Worm (Caenorhabditis elegans): Measurements from ENCODE around the gene snn-1.

DNA sequence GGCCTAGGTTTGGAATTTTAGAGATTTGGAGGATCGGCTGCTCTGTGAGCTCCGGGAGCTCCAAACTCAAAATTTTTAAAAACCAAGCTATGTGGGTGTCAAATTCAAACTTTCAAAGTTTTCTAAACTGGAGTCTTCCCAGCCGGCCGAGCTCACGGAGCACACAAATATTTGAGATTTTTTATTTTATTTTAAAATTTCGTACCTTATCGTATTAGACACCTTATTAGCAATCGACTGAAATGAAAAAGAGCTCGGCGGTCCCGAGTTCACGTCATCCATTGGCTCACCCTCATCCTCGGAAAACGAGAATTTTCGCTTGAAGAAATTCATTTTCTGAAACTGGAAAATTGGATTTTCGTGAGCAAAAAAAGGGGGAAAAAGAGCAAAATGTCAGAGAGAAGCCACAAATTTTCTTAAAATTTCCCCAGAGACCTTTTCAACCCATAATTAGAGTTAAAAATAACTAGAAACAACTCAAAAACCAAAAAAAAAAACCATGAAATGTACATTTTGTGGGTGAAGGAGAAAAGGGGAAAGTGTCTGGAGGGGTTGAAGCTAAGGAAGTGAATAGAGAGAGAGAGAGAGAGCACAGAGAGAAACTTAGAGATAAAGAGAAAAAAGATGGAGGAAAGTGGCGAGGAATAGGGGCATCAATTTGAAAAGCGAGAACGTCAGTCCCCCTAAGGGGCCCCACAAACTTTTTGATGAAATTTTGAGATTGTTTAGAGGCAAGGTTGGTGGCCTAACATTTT, at the start of gene snn-1:
- TF ChIP-seq ztf-4 (tag; optimal IDR thresholded peaks at IDR 0.05): no peak
- no peak for TF ChIP-seq unc-130 (tag; optimal IDR thresholded peaks at IDR 0.05)

All from whole organism, L1 larva.